Worm (Caenorhabditis elegans): ENCODE results near the gene nonu-1.

The nonu-1 gene

ce11 chrIII:4802707-4803106, 47.0 kb downstream of the nonu-1 start, which contains the start of gene metl-5:
TSS of gene metl-5 (plus strand) at chrIII:4803007.
- TF ChIP-seq nhr-12 (tag; optimal IDR thresholded peaks at IDR 0.05): no peak
- no peak for TF ChIP-seq drap-1 (GFP tag; optimal IDR thresholded peaks at IDR 0.05)
- no peak for TF ChIP-seq nhr-76 (tag; optimal IDR thresholded peaks at IDR 0.05)
- TF ChIP-seq sem-2 (GFP tag; optimal IDR thresholded peaks at IDR 0.05): no peak
- no peak for TF ChIP-seq mep-1 (tag; optimal IDR thresholded peaks at IDR 0.05)
- no peak for TF ChIP-seq tbx-8 (GFP tag; optimal IDR thresholded peaks at IDR 0.05)
- TF ChIP-seq ztf-11 (tag; optimal IDR thresholded peaks at IDR 0.05): no peak
- TF ChIP-seq pha-4 (tag; optimal IDR thresholded peaks at IDR 0.05): no peak
- TF ChIP-seq nhr-28 (tag; optimal IDR thresholded peaks at IDR 0.05): no peak
- no peak for TF ChIP-seq elt-3 (tag; optimal IDR thresholded peaks at IDR 0.05)
- no peak for TF ChIP-seq elt-1 (tag; optimal IDR thresholded peaks at IDR 0.05; ENCODE audit: borderline replicate concordance, insufficient read depth)
- no peak for TF ChIP-seq ceh-39 (tag; optimal IDR thresholded peaks at IDR 0.05)
- no peak for TF ChIP-seq ces-1 (GFP tag; optimal IDR thresholded peaks at IDR 0.05)
- no peak for TF ChIP-seq cnd-1 (tag; optimal IDR thresholded peaks at IDR 0.05)
- no peak for TF ChIP-seq unc-39 (tag; optimal IDR thresholded peaks at IDR 0.05)
- no peak for TF ChIP-seq zip-8 (tag; optimal IDR thresholded peaks at IDR 0.05)
- no peak for TF ChIP-seq sptf-1 (tag; optimal IDR thresholded peaks at IDR 0.05)
- TF ChIP-seq mab-5 (tag; optimal IDR thresholded peaks at IDR 0.05): no peak
- no peak for TF ChIP-seq lsy-2 (tag; optimal IDR thresholded peaks at IDR 0.05)
- TF ChIP-seq lin-32 (GFP tag; optimal IDR thresholded peaks at IDR 0.05): no peak

Data from whole organism, mixed stage, embryonic.